Worm (Caenorhabditis elegans): ENCODE results near the gene Y41D4A.7.
A peak's percentile ranks its signal among the peaks of the same experiment; 100 is the strongest.

Y41D4A.7 gene

ce11 chrIV:1761553-1761952, at the start of gene Y41D4A.7:
TSS of gene Y41D4A.7 (minus strand) at chrIV:1761570.
- TF ChIP-seq med-1 (GFP tag; optimal IDR thresholded peaks at IDR 0.05; ENCODE audit: insufficient read depth): no peak
- no peak for TF ChIP-seq ztf-23 (GFP tag; IDR thresholded peaks at IDR 0.05)
- TF ChIP-seq flt-1 (GFP tag; IDR thresholded peaks at IDR 0.05): no peak
- TF ChIP-seq ref-1 (GFP tag; conservative IDR thresholded peaks at IDR 0.05): no peak
- TF ChIP-seq tab-1 (GFP tag; IDR thresholded peaks at IDR 0.05): no peak
- TF ChIP-seq T22C8.4 (GFP tag; IDR thresholded peaks at IDR 0.05): no peak
- TF ChIP-seq klf-2 (GFP tag; conservative IDR thresholded peaks at IDR 0.05): no peak
- no peak for TF ChIP-seq ztf-29 (GFP tag; IDR thresholded peaks at IDR 0.05)
- TF ChIP-seq cog-1 (tag; optimal IDR thresholded peaks at IDR 0.05): no peak

- TF ChIP-seq flt-1 (GFP tag; IDR thresholded peaks at IDR 0.05) (no peak), ztf-23 (GFP tag; IDR thresholded peaks at IDR 0.05) (no peak), cog-1 (tag; optimal IDR thresholded peaks at IDR 0.05) (no peak), med-1 (GFP tag; optimal IDR thresholded peaks at IDR 0.05; ENCODE audit: insufficient read depth) (no peak), ztf-29 (GFP tag; IDR thresholded peaks at IDR 0.05) (no peak), tab-1 (GFP tag; IDR thresholded peaks at IDR 0.05) (no peak), klf-2 (GFP tag; conservative IDR thresholded peaks at IDR 0.05) (no peak), T22C8.4 (GFP tag; IDR thresholded peaks at IDR 0.05) (no peak), ref-1 (GFP tag; conservative IDR thresholded peaks at IDR 0.05) (no peak)
Observed at ce11 chrIV:1804613-1805012, 43.2 kb upstream of the Y41D4A.7 start.

ce11 chrIV:1803882-1804281, 42.5 kb upstream of the Y41D4A.7 start, which contains the start of gene Y38C1BA.1:
TSS of gene Y38C1BA.1 (minus strand) at chrIV:1803982.
- no peak for TF ChIP-seq ref-1 (GFP tag; conservative IDR thresholded peaks at IDR 0.05)
- no peak for TF ChIP-seq cog-1 (tag; optimal IDR thresholded peaks at IDR 0.05)
- no peak for TF ChIP-seq T22C8.4 (GFP tag; IDR thresholded peaks at IDR 0.05)
- no peak for TF ChIP-seq flt-1 (GFP tag; IDR thresholded peaks at IDR 0.05)
- no peak for TF ChIP-seq med-1 (GFP tag; optimal IDR thresholded peaks at IDR 0.05; ENCODE audit: insufficient read depth)
- TF ChIP-seq ztf-23 (GFP tag; IDR thresholded peaks at IDR 0.05): no peak

- TF ChIP-seq klf-2 (GFP tag; conservative IDR thresholded peaks at IDR 0.05): no peak
- TF ChIP-seq ztf-23 (GFP tag; IDR thresholded peaks at IDR 0.05): no peak
- TF ChIP-seq T22C8.4 (GFP tag; IDR thresholded peaks at IDR 0.05): no peak
- TF ChIP-seq cog-1 (tag; optimal IDR thresholded peaks at IDR 0.05): no peak
- TF ChIP-seq med-1 (GFP tag; optimal IDR thresholded peaks at IDR 0.05; ENCODE audit: insufficient read depth): no peak
- no peak for TF ChIP-seq ztf-29 (GFP tag; IDR thresholded peaks at IDR 0.05)
- TF ChIP-seq flt-1 (GFP tag; IDR thresholded peaks at IDR 0.05): no peak
- TF ChIP-seq tab-1 (GFP tag; IDR thresholded peaks at IDR 0.05): no peak
- no peak for TF ChIP-seq ref-1 (GFP tag; conservative IDR thresholded peaks at IDR 0.05)
Observed at ce11 chrIV:1791775-1792174, 30.4 kb upstream of the Y41D4A.7 start.

- no peak for TF ChIP-seq T22C8.4 (GFP tag; IDR thresholded peaks at IDR 0.05)
- no peak for TF ChIP-seq ref-1 (GFP tag; conservative IDR thresholded peaks at IDR 0.05)
- no peak for TF ChIP-seq klf-2 (GFP tag; conservative IDR thresholded peaks at IDR 0.05)
- TF ChIP-seq flt-1 (GFP tag; IDR thresholded peaks at IDR 0.05): no peak
- TF ChIP-seq cog-1 (tag; optimal IDR thresholded peaks at IDR 0.05): no peak
- no peak for TF ChIP-seq ztf-23 (GFP tag; IDR thresholded peaks at IDR 0.05)
- no peak for TF ChIP-seq tab-1 (GFP tag; IDR thresholded peaks at IDR 0.05)
- TF ChIP-seq ztf-29 (GFP tag; IDR thresholded peaks at IDR 0.05): no peak
- no peak for TF ChIP-seq med-1 (GFP tag; optimal IDR thresholded peaks at IDR 0.05; ENCODE audit: insufficient read depth)
Observed at ce11 chrIV:1790677-1791076, 29.3 kb upstream of the Y41D4A.7 start.

- no peak for TF ChIP-seq cog-1 (tag; optimal IDR thresholded peaks at IDR 0.05)
- TF ChIP-seq T22C8.4 (GFP tag; IDR thresholded peaks at IDR 0.05): no peak
- TF ChIP-seq ztf-29 (GFP tag; IDR thresholded peaks at IDR 0.05): 0 out of 2 replicates have a peak, but pooled peaks have one; percentile 5
Observed at ce11 chrIV:1785156-1785555, 23.8 kb upstream of the Y41D4A.7 start.

- TF ChIP-seq klf-2 (GFP tag; conservative IDR thresholded peaks at IDR 0.05): no peak
- TF ChIP-seq ztf-29 (GFP tag; IDR thresholded peaks at IDR 0.05): no peak
- TF ChIP-seq T22C8.4 (GFP tag; IDR thresholded peaks at IDR 0.05): no peak
- TF ChIP-seq med-1 (GFP tag; optimal IDR thresholded peaks at IDR 0.05; ENCODE audit: insufficient read depth): no peak
- no peak for TF ChIP-seq flt-1 (GFP tag; IDR thresholded peaks at IDR 0.05)
- TF ChIP-seq tab-1 (GFP tag; IDR thresholded peaks at IDR 0.05): no peak
- TF ChIP-seq ref-1 (GFP tag; conservative IDR thresholded peaks at IDR 0.05): no peak
- no peak for TF ChIP-seq cog-1 (tag; optimal IDR thresholded peaks at IDR 0.05)
Observed at ce11 chrIV:1781559-1781958, 20.2 kb upstream of the Y41D4A.7 start, which contains the start of gene frpr-19. TSS of gene frpr-19 (minus strand) at chrIV:1781659.

- TF ChIP-seq cog-1 (tag; optimal IDR thresholded peaks at IDR 0.05) (no peak), ref-1 (GFP tag; conservative IDR thresholded peaks at IDR 0.05) (no peak), klf-2 (GFP tag; conservative IDR thresholded peaks at IDR 0.05) (no peak), ztf-23 (GFP tag; IDR thresholded peaks at IDR 0.05) (no peak), flt-1 (GFP tag; IDR thresholded peaks at IDR 0.05) (no peak), med-1 (GFP tag; optimal IDR thresholded peaks at IDR 0.05; ENCODE audit: insufficient read depth) (no peak), tab-1 (GFP tag; IDR thresholded peaks at IDR 0.05) (no peak), T22C8.4 (GFP tag; IDR thresholded peaks at IDR 0.05) (no peak), ztf-29 (GFP tag; IDR thresholded peaks at IDR 0.05) (no peak)
Observed at ce11 chrIV:1771843-1772242, 10.5 kb upstream of the Y41D4A.7 start, which contains the start of gene Y41D4A.1. TSS of gene Y41D4A.1 (plus strand) at chrIV:1772143.

- TF ChIP-seq ztf-29 (GFP tag; IDR thresholded peaks at IDR 0.05): no peak
- TF ChIP-seq ztf-23 (GFP tag; IDR thresholded peaks at IDR 0.05): 0 out of 2 replicates have a peak, but pooled peaks have one; percentile 28
- 0 out of 2 replicates have a peak, but pooled peaks have one; percentile 34 for TF ChIP-seq tab-1 (GFP tag; IDR thresholded peaks at IDR 0.05)
Observed at ce11 chrIV:1769074-1769473, 7.7 kb upstream of the Y41D4A.7 start.

- no peak for TF ChIP-seq flt-1 (GFP tag; IDR thresholded peaks at IDR 0.05)
- no peak for TF ChIP-seq cog-1 (tag; optimal IDR thresholded peaks at IDR 0.05)
- no peak for TF ChIP-seq med-1 (GFP tag; optimal IDR thresholded peaks at IDR 0.05; ENCODE audit: insufficient read depth)
- TF ChIP-seq ztf-29 (GFP tag; IDR thresholded peaks at IDR 0.05): no peak
- TF ChIP-seq T22C8.4 (GFP tag; IDR thresholded peaks at IDR 0.05): no peak
- no peak for TF ChIP-seq klf-2 (GFP tag; conservative IDR thresholded peaks at IDR 0.05)
- TF ChIP-seq ztf-23 (GFP tag; IDR thresholded peaks at IDR 0.05): no peak
- no peak for TF ChIP-seq tab-1 (GFP tag; IDR thresholded peaks at IDR 0.05)
- no peak for TF ChIP-seq ref-1 (GFP tag; conservative IDR thresholded peaks at IDR 0.05)
Observed at ce11 chrIV:1768288-1768687, 6.9 kb upstream of the Y41D4A.7 start, which contains the start of gene col-108. TSS of gene col-108 (plus strand) at chrIV:1768588.
